Worm (Caenorhabditis elegans) whole organism, L2 larva: Measurements from ENCODE around the gene R102.1.

ENCODE experiments used
- ZK546.5 ChIP-seq: sonication (generic microtip); optimal IDR thresholded peaks from 2 replicates; lab custom pipeline; 2017; ENCODE audit warnings: missing biosample characterization, missing genetic modification characterization
- egl-27 ChIP-seq: sonication (generic microtip); optimal IDR thresholded peaks from 3 replicates; lab custom pipeline; 2017; ENCODE audit warnings: missing biosample characterization, missing genetic modification reagents, missing genetic modification characterization
- fos-1 ChIP-seq: fragments of 150-350 bp; optimal IDR thresholded peaks from 2 replicates; lab custom pipeline; 2014; ENCODE audit warnings: missing biosample characterization, missing genetic modification characterization
- lin-13 ChIP-seq: fragments of 150-350 bp; optimal IDR thresholded peaks from 2 replicates; lab custom pipeline; 2014; ENCODE audit warnings: missing biosample characterization, missing genetic modification reagents, missing genetic modification characterization
- lsy-2 ChIP-seq, 2 experiments: fragments of 150-350 bp in 1 of 2; sonication (generic microtip) in 1 of 2; optimal IDR thresholded peaks; 2 replicates each; lab custom pipeline; 2014 to 2017; ENCODE audit warnings: missing biosample characterization in 2 of 2, missing genetic modification characterization in 2 of 2
- mdl-1 ChIP-seq, 2 experiments: fragments of 150-350 bp in 1 of 2; sonication (generic microtip) in 1 of 2; optimal IDR thresholded peaks; 2 replicates each; lab custom pipeline; 2017; ENCODE audit warnings: missing biosample characterization in 2 of 2, missing genetic modification characterization in 2 of 2
- nhr-12 ChIP-seq: fragments of 150-350 bp; optimal IDR thresholded peaks from 2 replicates; lab custom pipeline; 2014; ENCODE audit warnings: missing biosample characterization, missing genetic modification characterization
- nhr-6 ChIP-seq: fragments of 150-350 bp; optimal IDR thresholded peaks from 2 replicates; lab custom pipeline; 2014; ENCODE audit warnings: missing biosample characterization, missing genetic modification characterization

ce11 chrIV:10705176-10705575 is 19.3 kb downstream of the R102.1 start, which contains the start of gene R102.10:
- no peak for TF ChIP-seq nhr-12 (tag; lab: Kevin White, UChicago)
- TF ChIP-seq ZK546.5 = no peak
- TF ChIP-seq nhr-6 (tag; lab: Kevin White, UChicago) = no peak
- TF ChIP-seq fos-1 (tag; lab: Kevin White, UChicago) = no peak
- TF ChIP-seq mdl-1 (tag; optimal IDR thresholded peaks at IDR 0.05; lab: Kevin White, UChicago) = no peak
- TF ChIP-seq lin-13 (GFP tag; lab: Kevin White, UChicago) = no peak
- no peak for TF ChIP-seq egl-27
- no peak for TF ChIP-seq lsy-2 (tag; optimal IDR thresholded peaks at IDR 0.05; lab: Kevin White, UChicago)
